Worm (Caenorhabditis elegans) whole organism, L3 larva: ENCODE results near the gene F58F12.4.

Experiments
- ceh-16 ChIP-seq: sonication (generic microtip); optimal IDR thresholded peaks from 2 replicates; lab custom pipeline; 2017; ENCODE audit warnings: missing biosample characterization, missing genetic modification characterization
- egl-27 ChIP-seq: sonication (generic microtip); optimal IDR thresholded peaks from 4 replicates; lab custom pipeline; 2017; ENCODE audit warnings: missing biosample characterization, missing genetic modification reagents, missing genetic modification characterization
- elt-1 ChIP-seq: fragments of 150-350 bp; optimal IDR thresholded peaks from 2 replicates; lab custom pipeline; 2014; ENCODE audit warnings: missing biosample characterization, missing genetic modification characterization
- fkh-10 ChIP-seq: sonication (generic microtip); optimal IDR thresholded peaks from 2 replicates; lab custom pipeline; 2017; ENCODE audit warnings: missing biosample characterization, missing genetic modification reagents, missing genetic modification characterization
- fos-1 ChIP-seq: fragments of 150-350 bp; optimal IDR thresholded peaks from 2 replicates; lab custom pipeline; 2014; ENCODE audit warnings: missing biosample characterization, missing genetic modification characterization
- lsy-12 ChIP-seq: sonication (generic microtip); optimal IDR thresholded peaks from 2 replicates; lab custom pipeline; 2016; ENCODE audit warnings: mild to moderate bottlenecking, missing genetic modification characterization, missing compliant biosample characterization
- nfya-1 ChIP-seq: sonication (generic microtip); optimal IDR thresholded peaks from 2 replicates; lab custom pipeline; 2017; ENCODE audit warnings: missing genetic modification characterization, mild to moderate bottlenecking, missing compliant biosample characterization, antibody characterized with exemption, moderate library complexity; ENCODE audit not compliant: insufficient read depth
- nhr-11 ChIP-seq: fragments of 150-350 bp; optimal IDR thresholded peaks from 2 replicates; lab custom pipeline; 2014; ENCODE audit warnings: missing biosample characterization, missing genetic modification characterization
- nhr-237 ChIP-seq: fragments of 150-350 bp; optimal IDR thresholded peaks from 2 replicates; lab custom pipeline; 2014; ENCODE audit warnings: missing biosample characterization, missing genetic modification characterization
- nhr-77 ChIP-seq: fragments of 150-350 bp; optimal IDR thresholded peaks from 2 replicates; lab custom pipeline; 2014; ENCODE audit warnings: missing biosample characterization, missing genetic modification characterization
- pqm-1 ChIP-seq: fragments of 150-350 bp; optimal IDR thresholded peaks from 2 replicates; lab custom pipeline; 2017; ENCODE audit warnings: missing biosample characterization, missing genetic modification characterization, inconsistent platforms
- unc-62 ChIP-seq: fragments of 150-350 bp; sonication (generic microtip); optimal IDR thresholded peaks from 4 replicates; lab custom pipeline; 2014; ENCODE audit warnings: missing biosample characterization, missing genetic modification reagents, missing genetic modification characterization
- zag-1 ChIP-seq: fragments of 150-350 bp; optimal IDR thresholded peaks from 2 replicates; lab custom pipeline; 2014; ENCODE audit warnings: missing biosample characterization, missing genetic modification characterization

- TF ChIP-seq egl-27 (tag; lab: Kevin White, UChicago), result no peak
- TF ChIP-seq lsy-12 (tag; lab: Kevin White, UChicago), result no peak
- no peak for TF ChIP-seq fos-1
- TF ChIP-seq pqm-1, result no peak
- no peak for TF ChIP-seq nhr-237 (tag; lab: Kevin White, UChicago)
- no peak for TF ChIP-seq nhr-77 (tag; lab: Kevin White, UChicago)
- no peak for TF ChIP-seq zag-1
- TF ChIP-seq nfya-1, result no peak
- TF ChIP-seq ceh-16 (tag; lab: Kevin White, UChicago), result no peak
- TF ChIP-seq unc-62 (GFP tag; lab: Kevin White, UChicago), result no peak
- no peak for TF ChIP-seq fkh-10 (GFP tag; lab: Kevin White, UChicago)
- no peak for TF ChIP-seq nhr-11
- TF ChIP-seq elt-1 (tag; lab: Kevin White, UChicago), result no peak
Observed at ce11 chrII:6422812-6423211, 36.2 kb downstream of the F58F12.4 start, which contains the start of gene K03H9.3.
